Worm (Caenorhabditis elegans) whole organism, young adult: ENCODE results near the gene dcaf-1.

Source experiments
- B0336.3 ChIP-seq: fragments of 200-800 bp; sonication (Bioruptor generic); IDR thresholded peaks from 2 replicates; pipeline ENCODE4 v1.3.6; 2022; ENCODE audit warnings: missing genetic modification characterization, missing compliant biosample characterization
- C06A6.2 ChIP-seq: fragments of 200-800 bp; sonication (Bioruptor generic); conservative IDR thresholded peaks from 2 replicates; pipeline ENCODE4 v1.3.6; 2022; ENCODE audit warnings: missing genetic modification characterization, missing compliant biosample characterization
- D2030.7 ChIP-seq: fragments of 200-800 bp; sonication (Bioruptor generic); IDR thresholded peaks from 2 replicates; pipeline ENCODE4 v1.3.6; 2022; ENCODE audit warnings: missing genetic modification reagents, missing genetic modification characterization, missing compliant biosample characterization
- F33H1.4 ChIP-seq: fragments of 200-800 bp; sonication (Bioruptor generic); IDR thresholded peaks from 2 replicates; pipeline ENCODE4 v1.3.6; 2022; ENCODE audit warnings: missing genetic modification reagents, missing genetic modification characterization, missing compliant biosample characterization
- F49E8.2 ChIP-seq: sonication (generic microtip); optimal IDR thresholded peaks from 3 replicates; lab custom pipeline; 2017; ENCODE audit warnings: missing genetic modification characterization, mild to moderate bottlenecking, missing compliant biosample characterization, antibody characterized with exemption, moderate library complexity; ENCODE audit not compliant: insufficient read depth
- F52B5.7 ChIP-seq: sonication (generic microtip); optimal IDR thresholded peaks from 2 replicates; lab custom pipeline; 2016; ENCODE audit warnings: mild to moderate bottlenecking, missing genetic modification characterization, missing compliant biosample characterization
- F57A8.1 ChIP-seq: fragments of 200-800 bp; sonication (Bioruptor generic); optimal IDR thresholded peaks from 2 replicates; lab custom pipeline; 2018; ENCODE audit warnings: mild to moderate bottlenecking, missing genetic modification characterization, moderate library complexity, missing compliant biosample characterization
- F57C9.4 ChIP-seq: sonication (generic microtip); optimal IDR thresholded peaks from 2 replicates; lab custom pipeline; 2017; ENCODE audit warnings: mild to moderate bottlenecking, missing genetic modification characterization, missing compliant biosample characterization
- Y53F4B.3 ChIP-seq: fragments of 200-800 bp; sonication (Bioruptor generic); IDR thresholded peaks from 2 replicates; pipeline ENCODE4 v1.3.6; 2022; ENCODE audit warnings: missing genetic modification reagents, missing genetic modification characterization, missing compliant biosample characterization
- Y53G8AR.9 ChIP-seq: fragments of 200-800 bp; sonication (Bioruptor generic); conservative IDR thresholded peaks from 2 replicates; pipeline ENCODE4 v1.3.6; 2022; ENCODE audit warnings: missing genetic modification reagents, missing genetic modification characterization, missing compliant biosample characterization
- Y79H2A.3 ChIP-seq: fragments of 200-800 bp; sonication (Bioruptor generic); conservative IDR thresholded peaks from 2 replicates; pipeline ENCODE4 v1.3.6; 2022; ENCODE audit warnings: missing genetic modification reagents, missing genetic modification characterization, missing compliant biosample characterization
- aptf-3 ChIP-seq: fragments of 200-800 bp; sonication (Bioruptor generic); IDR thresholded peaks from 2 replicates; pipeline ENCODE4 v1.3.6; 2022; ENCODE audit warnings: missing genetic modification characterization, missing compliant biosample characterization
- athp-1 ChIP-seq: sonication (generic microtip); optimal IDR thresholded peaks from 2 replicates; lab custom pipeline; 2017; ENCODE audit warnings: mild to moderate bottlenecking, missing genetic modification characterization, missing compliant biosample characterization
- attf-3 ChIP-seq: fragments of 200-800 bp; sonication (Bioruptor generic); conservative IDR thresholded peaks from 2 replicates; pipeline ENCODE4 v1.3.6; 2022; ENCODE audit warnings: missing genetic modification reagents, missing genetic modification characterization, missing compliant biosample characterization
- attf-6 ChIP-seq: fragments of 200-800 bp; sonication (Bioruptor generic); IDR thresholded peaks from 2 replicates; pipeline ENCODE4 v1.3.6; 2022; ENCODE audit warnings: missing genetic modification reagents, missing genetic modification characterization, missing compliant biosample characterization
- bed-1 ChIP-seq: fragments of 200-800 bp; sonication (Bioruptor generic); IDR thresholded peaks from 2 replicates; pipeline ENCODE4 v1.3.6; 2022; ENCODE audit warnings: missing genetic modification reagents, missing genetic modification characterization, missing compliant biosample characterization
- ccch-3 ChIP-seq: fragments of 200-800 bp; sonication (Bioruptor generic); optimal IDR thresholded peaks from 2 replicates; lab custom pipeline; 2018; ENCODE audit warnings: mild to moderate bottlenecking, missing genetic modification characterization, missing compliant biosample characterization
- ceh-79 ChIP-seq: sonication (generic microtip); optimal IDR thresholded peaks from 2 replicates; lab custom pipeline; 2017; ENCODE audit warnings: mild to moderate bottlenecking, missing genetic modification characterization, missing compliant biosample characterization
- ceh-91 ChIP-seq: fragments of 200-800 bp; sonication (Bioruptor generic); IDR thresholded peaks from 2 replicates; pipeline ENCODE4 v1.3.6; 2022; ENCODE audit warnings: missing genetic modification reagents, missing genetic modification characterization, missing compliant biosample characterization
- die-1 ChIP-seq: sonication (generic microtip); optimal IDR thresholded peaks from 2 replicates; lab custom pipeline; 2016; ENCODE audit warnings: missing genotype, mild to moderate bottlenecking, missing genetic modification characterization, missing compliant biosample characterization
- dox-1 ChIP-seq: fragments of 200-800 bp; sonication (Bioruptor generic); IDR thresholded peaks from 2 replicates; pipeline ENCODE4 v1.3.6; 2022; ENCODE audit warnings: missing genetic modification reagents, missing genetic modification characterization, missing compliant biosample characterization
- egl-18 ChIP-seq: fragments of 200-800 bp; sonication (Bioruptor generic); IDR thresholded peaks from 2 replicates; pipeline ENCODE4 v1.3.6; 2022; ENCODE audit warnings: missing genetic modification reagents, missing genetic modification characterization, missing compliant biosample characterization
- egl-44 ChIP-seq: fragments of 200-800 bp; sonication (Bioruptor generic); IDR thresholded peaks from 2 replicates; pipeline ENCODE4 v1.3.6; 2022; ENCODE audit warnings: missing genetic modification reagents, missing genetic modification characterization, missing compliant biosample characterization
- ekl-4 ChIP-seq: fragments of 200-800 bp; sonication (Bioruptor generic); IDR thresholded peaks from 2 replicates; pipeline ENCODE4 v1.3.6; 2022; ENCODE audit warnings: missing genetic modification reagents, missing genetic modification characterization, missing compliant biosample characterization
- ets-4 ChIP-seq: fragments of 200-800 bp; sonication (Bioruptor generic); optimal IDR thresholded peaks from 2 replicates; lab custom pipeline; 2018; ENCODE audit warnings: mild to moderate bottlenecking, missing genetic modification characterization, missing compliant biosample characterization
- him-1 ChIP-seq: sonication (generic microtip); optimal IDR thresholded peaks from 2 replicates; lab custom pipeline; 2016; ENCODE audit warnings: missing genotype, missing genetic modification reagents, missing genetic modification characterization, missing compliant biosample characterization
- hmg-20 ChIP-seq: fragments of 200-800 bp; sonication (Bioruptor generic); IDR thresholded peaks from 2 replicates; pipeline ENCODE4 v1.3.6; 2022; ENCODE audit warnings: missing genetic modification reagents, missing genetic modification characterization, missing compliant biosample characterization
- hrde-1 ChIP-seq: sonication (generic microtip); optimal IDR thresholded peaks from 2 replicates; lab custom pipeline; 2016; ENCODE audit warnings: missing genetic modification characterization, mild to moderate bottlenecking, missing compliant biosample characterization, moderate library complexity, missing genotype, missing genetic modification reagents, borderline replicate concordance
- let-526 ChIP-seq: fragments of 200-800 bp; sonication (Bioruptor generic); IDR thresholded peaks from 2 replicates; pipeline ENCODE4 v1.3.6; 2022; ENCODE audit warnings: missing genetic modification reagents, missing genetic modification characterization, missing compliant biosample characterization
- let-607 ChIP-seq, 2 experiments: fragments of 200-800 bp in 1 of 2; sonication (Bioruptor generic) in 1 of 2; sonication (generic microtip) in 1 of 2; optimal IDR thresholded peaks; 2 replicates each; lab custom pipeline; 2016 to 2018; ENCODE audit warnings: mild to moderate bottlenecking in 2 of 2, missing compliant biosample characterization in 2 of 2, missing genetic modification characterization in 2 of 2, moderate library complexity in 2 of 2, missing genotype in 1 of 2
- lin-35 ChIP-seq, 3 experiments: fragments of 150-350 bp in 2 of 3; sonication (generic microtip) in 1 of 3; optimal IDR thresholded peaks; 2 replicates each; lab custom pipeline; 2014 to 2018; ENCODE audit warnings: missing biosample characterization in 3 of 3, missing genetic modification characterization in 3 of 3, missing genetic modification reagents in 3 of 3
- lin-40 ChIP-seq: sonication (generic microtip); optimal IDR thresholded peaks from 2 replicates; lab custom pipeline; 2016; ENCODE audit warnings: missing genetic modification characterization, mild to moderate bottlenecking, missing compliant biosample characterization, missing genotype, missing genetic modification reagents
- lsl-1 ChIP-seq: fragments of 200-800 bp; sonication (Bioruptor generic); optimal IDR thresholded peaks from 2 replicates; lab custom pipeline; 2018; ENCODE audit warnings: mild to moderate bottlenecking, missing genetic modification characterization, moderate library complexity, missing compliant biosample characterization
- lsy-27 ChIP-seq: sonication (generic microtip); optimal IDR thresholded peaks from 2 replicates; lab custom pipeline; 2017; ENCODE audit warnings: missing genetic modification characterization, mild to moderate bottlenecking, missing compliant biosample characterization, antibody characterized with exemption, missing genotype, borderline replicate concordance; ENCODE audit not compliant: insufficient read depth
- madf-3 ChIP-seq: fragments of 200-800 bp; sonication (Bioruptor generic); IDR thresholded peaks from 2 replicates; pipeline ENCODE4 v1.3.6; 2022; ENCODE audit warnings: missing genetic modification reagents, missing genetic modification characterization, missing compliant biosample characterization
- madf-6 ChIP-seq: fragments of 200-800 bp; sonication (Bioruptor generic); IDR thresholded peaks from 2 replicates; pipeline ENCODE4 v1.3.6; 2022; ENCODE audit warnings: missing genetic modification reagents, missing genetic modification characterization, missing compliant biosample characterization
- mes-4 ChIP-seq: sonication (generic microtip); optimal IDR thresholded peaks from 2 replicates; lab custom pipeline; 2016; ENCODE audit warnings: missing genotype, missing genetic modification characterization, missing compliant biosample characterization
- nfya-1 ChIP-seq: sonication (generic microtip); optimal IDR thresholded peaks from 2 replicates; lab custom pipeline; 2017; ENCODE audit warnings: antibody characterized with exemption, missing compliant biosample characterization, missing genetic modification characterization, borderline replicate concordance; ENCODE audit not compliant: insufficient read depth
- nfyb-1 ChIP-seq: fragments of 200-800 bp; sonication (Bioruptor generic); IDR thresholded peaks from 2 replicates; pipeline ENCODE4 v1.3.6; 2022; ENCODE audit warnings: missing genetic modification reagents, missing genetic modification characterization, missing compliant biosample characterization
- nhr-120 ChIP-seq: fragments of 200-800 bp; sonication (Bioruptor generic); IDR thresholded peaks from 2 replicates; pipeline ENCODE4 v1.3.6; 2022; ENCODE audit warnings: missing genetic modification characterization, missing compliant biosample characterization
- nhr-179 ChIP-seq: sonication (generic microtip); optimal IDR thresholded peaks from 2 replicates; lab custom pipeline; 2016; ENCODE audit warnings: mild to moderate bottlenecking, missing genetic modification characterization, missing compliant biosample characterization
- snpc-1.3 ChIP-seq: sonication (generic microtip); optimal IDR thresholded peaks from 2 replicates; lab custom pipeline; 2017; ENCODE audit warnings: missing genetic modification characterization, mild to moderate bottlenecking, missing compliant biosample characterization, antibody characterized with exemption, moderate library complexity, missing genotype, missing genetic modification reagents; ENCODE audit not compliant: insufficient read depth
- somi-1 ChIP-seq: fragments of 200-800 bp; sonication (Bioruptor generic); optimal IDR thresholded peaks from 2 replicates; lab custom pipeline; 2018; ENCODE audit warnings: mild to moderate bottlenecking, missing genetic modification characterization, missing compliant biosample characterization
- sptf-2 ChIP-seq: fragments of 200-800 bp; sonication (Bioruptor generic); optimal IDR thresholded peaks from 2 replicates; lab custom pipeline; 2018; ENCODE audit warnings: mild to moderate bottlenecking, missing genetic modification characterization, missing compliant biosample characterization
- tlf-1 ChIP-seq: fragments of 200-800 bp; sonication (Bioruptor generic); optimal IDR thresholded peaks from 2 replicates; lab custom pipeline; 2018; ENCODE audit warnings: mild to moderate bottlenecking, missing genetic modification characterization, missing compliant biosample characterization
- unc-62 ChIP-seq: fragments of 150-350 bp; optimal IDR thresholded peaks from 2 replicates; lab custom pipeline; 2014; ENCODE audit warnings: missing biosample characterization, missing genetic modification reagents, missing genetic modification characterization
- xnd-1 ChIP-seq: sonication (generic microtip); optimal IDR thresholded peaks from 2 replicates; lab custom pipeline; 2016; ENCODE audit warnings: missing genotype, missing genetic modification reagents, missing genetic modification characterization, missing compliant biosample characterization
- ztf-18 ChIP-seq: sonication (generic microtip); optimal IDR thresholded peaks from 2 replicates; lab custom pipeline; 2016; ENCODE audit warnings: missing genotype, mild to moderate bottlenecking, missing genetic modification characterization, missing compliant biosample characterization

Gene dcaf-1

ce11 chrIV:9739001-9739400 is 32.5 kb upstream of the dcaf-1 start:
- TF ChIP-seq lsy-27 (tag; lab: Kevin White, UChicago) (no peak), nfya-1 (no peak), Y79H2A.3 (0 out of 2 replicates have a peak, but pooled peaks have one; percentile 49), lsl-1 (GFP tag; lab: Kevin White, UChicago) (peak; percentile 38), unc-62 (GFP tag; lab: Kevin White, UChicago) (no peak), F49E8.2 (tag; lab: Kevin White, UChicago) (peak; percentile 59), egl-44 (GFP tag; lab: Robert Waterston, UW) (no peak), dox-1 (GFP tag; lab: Robert Waterston, UW) (no peak), Y53F4B.3 (GFP tag; lab: Robert Waterston, UW) (no peak), nfyb-1 (GFP tag; lab: Robert Waterston, UW) (peak; percentile 67; the same call in 1 of the 2 replicates), nhr-120 (GFP tag; lab: Robert Waterston, UW) (no peak), ekl-4 (peak; percentile 81), egl-18 (no peak), ceh-79 (tag; lab: Kevin White, UChicago) (no peak), ets-4 (no peak), attf-3 (GFP tag; lab: Robert Waterston, UW) (no peak), xnd-1 (tag; lab: Kevin White, UChicago) (peak; percentile 43), lin-40 (tag; lab: Kevin White, UChicago) (no peak), athp-1 (tag; lab: Kevin White, UChicago) (no peak), attf-6 (GFP tag; lab: Robert Waterston, UW) (peak; percentile 58), mes-4 (tag; lab: Kevin White, UChicago) (no peak), somi-1 (no peak), F33H1.4 (GFP tag; lab: Robert Waterston, UW) (peak; percentile 32; the same call in 1 of the 2 replicates), F57A8.1 (GFP tag; lab: Kevin White, UChicago) (no peak), C06A6.2 (GFP tag; lab: Robert Waterston, UW) (no peak), hrde-1 (tag; lab: Kevin White, UChicago) (peak; percentile 79), tlf-1 (GFP tag; lab: Kevin White, UChicago) (peak; percentile 59), nhr-179 (tag; lab: Kevin White, UChicago) (no peak), die-1 (no peak), F57C9.4 (tag; lab: Kevin White, UChicago) (no peak), B0336.3 (GFP tag; lab: Robert Waterston, UW) (peak; percentile 93), sptf-2 (GFP tag; lab: Kevin White, UChicago) (no peak), let-526 (GFP tag; lab: Robert Waterston, UW) (no peak), ceh-91 (GFP tag; lab: Robert Waterston, UW) (no peak), Y53G8AR.9 (GFP tag; lab: Robert Waterston, UW) (0 out of 2 replicates have a peak, but pooled peaks have one; percentile 65), him-1 (tag; lab: Kevin White, UChicago) (peak; percentile 35), madf-3 (GFP tag; lab: Robert Waterston, UW) (peak; percentile 5; the same call in 1 of the 2 replicates), D2030.7 (GFP tag; lab: Robert Waterston, UW) (peak; percentile 45), hmg-20 (GFP tag; lab: Robert Waterston, UW) (no peak; the same call in 1 of the 2 replicates), let-607 (tag; optimal IDR thresholded peaks at IDR 0.05; lab: Kevin White, UChicago) (no peak), ccch-3 (no peak), madf-6 (peak; percentile 71), aptf-3 (GFP tag; lab: Robert Waterston, UW) (no peak), bed-1 (no peak), lin-35 (GFP tag; optimal IDR thresholded peaks at IDR 0.05; lab: Kevin White, UChicago) (no peak), ztf-18 (tag; lab: Kevin White, UChicago) (no peak), snpc-1.3 (tag; lab: Kevin White, UChicago) (no peak), F52B5.7 (peak; percentile 68)
